Fruit fly (Drosophila melanogaster): ENCODE results near the gene Arl1.

Gene Arl1

dm6 chr3L:15979912-15980311 is 3.0 kb upstream of the Arl1 start, which contains the start of gene CG17027 (continued):
- TF ChIP-seq Med (GFP tag): peak; percentile 20
- TF ChIP-seq CG2875 (GFP tag; optimal IDR thresholded peaks at IDR 0.05): no peak
- TF ChIP-seq CG1792 (GFP tag; optimal IDR thresholded peaks at IDR 0.05): no peak
- TF ChIP-seq CG12071 (GFP tag; optimal IDR thresholded peaks at IDR 0.05): peak; percentile 19
- no peak for TF ChIP-seq gsb (GFP tag; IDR thresholded peaks at IDR 0.05)
- no peak for TF ChIP-seq NK7.1 (GFP tag; optimal IDR thresholded peaks at IDR 0.05)
- no peak for TF ChIP-seq mam (GFP tag; optimal IDR thresholded peaks at IDR 0.05)
- no peak for TF ChIP-seq CG11504 (tag; optimal IDR thresholded peaks at IDR 0.05)
- TF ChIP-seq caup (GFP tag; optimal IDR thresholded peaks at IDR 0.05; ENCODE audit: severe bottlenecking): peak; percentile 16
- no peak for TF ChIP-seq Max (GFP tag; optimal IDR thresholded peaks at IDR 0.05)
- no peak for TF ChIP-seq repo (GFP tag; optimal IDR thresholded peaks at IDR 0.05)
- no peak for TF ChIP-seq CG2120 (GFP tag; optimal IDR thresholded peaks at IDR 0.05)
- no peak for TF ChIP-seq B-H2 (GFP tag; optimal IDR thresholded peaks at IDR 0.05)
- TF ChIP-seq Optix (GFP tag; IDR thresholded peaks at IDR 0.05): no peak
- TF ChIP-seq CG10321 (GFP tag; IDR thresholded peaks at IDR 0.05): no peak
- TF ChIP-seq pzg (GFP tag; optimal IDR thresholded peaks at IDR 0.05): no peak
- no peak for TF ChIP-seq tx (GFP tag; optimal IDR thresholded peaks at IDR 0.05)
- peak; percentile 39 for TF ChIP-seq CG13296 (GFP tag; optimal IDR thresholded peaks at IDR 0.05)
- no peak for TF ChIP-seq bbx (GFP tag; IDR thresholded peaks at IDR 0.05; ENCODE audit: partially characterized antibody)
- peak; percentile 18 for TF ChIP-seq CG34376 (GFP tag; optimal IDR thresholded peaks at IDR 0.05)
- TF ChIP-seq CG15269 (tag; optimal IDR thresholded peaks at IDR 0.05): peak; percentile 6
- no peak for TF ChIP-seq phol (tag; optimal IDR thresholded peaks at IDR 0.05)
- peak; percentile 3 for TF ChIP-seq odd (GFP tag; optimal IDR thresholded peaks at IDR 0.05)
- no peak for TF ChIP-seq psq (GFP tag; optimal IDR thresholded peaks at IDR 0.05)
- no peak for TF ChIP-seq toy (GFP tag; IDR thresholded peaks at IDR 0.05)
- TF ChIP-seq C15 (GFP tag; IDR thresholded peaks at IDR 0.05): no peak
- TF ChIP-seq sug (tag; optimal IDR thresholded peaks at IDR 0.05): peak; percentile 50
- no peak for TF ChIP-seq al (GFP tag; IDR thresholded peaks at IDR 0.05)
- no peak for TF ChIP-seq ara (GFP tag; IDR thresholded peaks at IDR 0.05)
- no peak for TF ChIP-seq Lpt (GFP tag; optimal IDR thresholded peaks at IDR 0.05)
- TF ChIP-seq Hand (GFP tag; optimal IDR thresholded peaks at IDR 0.05): no peak
- peak; percentile 35 for TF ChIP-seq CG2678 (tag; optimal IDR thresholded peaks at IDR 0.05)
- no peak for TF ChIP-seq CG1529 (GFP tag; optimal IDR thresholded peaks at IDR 0.05)
- TF ChIP-seq slbo (GFP tag; IDR thresholded peaks at IDR 0.05): no peak
- no peak for TF ChIP-seq h (optimal IDR thresholded peaks at IDR 0.05)
- TF ChIP-seq ranshi (GFP tag; IDR thresholded peaks at IDR 0.05): no peak
- no peak for TF ChIP-seq Fer2 (tag; optimal IDR thresholded peaks at IDR 0.05)
- TF ChIP-seq CG11093 (GFP tag; IDR thresholded peaks at IDR 0.05): no peak
- no peak for TF ChIP-seq luna (GFP tag; optimal IDR thresholded peaks at IDR 0.05)
- no peak for TF ChIP-seq CG2129 (GFP tag; IDR thresholded peaks at IDR 0.05; ENCODE audit: partially characterized antibody)
- no peak for TF ChIP-seq Dip2 (GFP tag; IDR thresholded peaks at IDR 0.05)
- peak; percentile 5 for TF ChIP-seq mirr (GFP tag; optimal IDR thresholded peaks at IDR 0.05)
- no peak for TF ChIP-seq Ptx1 (GFP tag; IDR thresholded peaks at IDR 0.05)
- no peak for TF ChIP-seq aop (GFP tag; IDR thresholded peaks at IDR 0.05)
- TF ChIP-seq Fer1 (GFP tag; optimal IDR thresholded peaks at IDR 0.05): peak; percentile 0
- no peak for TF ChIP-seq Hr39 (optimal IDR thresholded peaks at IDR 0.05)
- TF ChIP-seq CG10543 (GFP tag; optimal IDR thresholded peaks at IDR 0.05): peak; percentile 15
